Worm (Caenorhabditis elegans) whole organism, L3 larva: Measurements from ENCODE around the gene htz-1.
A peak's percentile ranks its signal among the peaks of the same experiment; 100 is the strongest.

Experiments used
- ZK546.5 ChIP-seq: sonication (generic microtip); optimal IDR thresholded peaks from 2 replicates; lab custom pipeline; 2017; ENCODE audit warnings: missing biosample characterization, missing genetic modification characterization
- egl-27 ChIP-seq: sonication (generic microtip); optimal IDR thresholded peaks from 4 replicates; lab custom pipeline; 2017; ENCODE audit warnings: missing biosample characterization, missing genetic modification reagents, missing genetic modification characterization
- elt-1 ChIP-seq: fragments of 150-350 bp; optimal IDR thresholded peaks from 2 replicates; lab custom pipeline; 2014; ENCODE audit warnings: missing biosample characterization, missing genetic modification characterization
- elt-3 ChIP-seq, 3 experiments: fragments of 150-350 bp in 1 of 3; sonication (generic microtip) in 2 of 3; optimal IDR thresholded peaks; 2 replicates in 2 of 3; 4 replicates in 1 of 3; lab custom pipeline; 2014 to 2017; ENCODE audit warnings: missing biosample characterization in 3 of 3, missing genetic modification characterization in 3 of 3
- fkh-10 ChIP-seq: sonication (generic microtip); optimal IDR thresholded peaks from 2 replicates; lab custom pipeline; 2017; ENCODE audit warnings: missing biosample characterization, missing genetic modification reagents, missing genetic modification characterization
- fos-1 ChIP-seq: fragments of 150-350 bp; optimal IDR thresholded peaks from 2 replicates; lab custom pipeline; 2014; ENCODE audit warnings: missing biosample characterization, missing genetic modification characterization
- hmg-11 ChIP-seq: sonication (generic microtip); optimal IDR thresholded peaks from 2 replicates; lab custom pipeline; 2016; ENCODE audit warnings: missing genetic modification characterization, missing compliant biosample characterization
- lin-39 ChIP-seq: fragments of 150-350 bp; optimal IDR thresholded peaks from 2 replicates; lab custom pipeline; 2018; ENCODE audit warnings: missing biosample characterization, missing genetic modification reagents, missing genetic modification characterization
- nfya-1 ChIP-seq: sonication (generic microtip); optimal IDR thresholded peaks from 2 replicates; lab custom pipeline; 2017; ENCODE audit warnings: missing genetic modification characterization, mild to moderate bottlenecking, missing compliant biosample characterization, antibody characterized with exemption, moderate library complexity; ENCODE audit not compliant: insufficient read depth
- nhr-11 ChIP-seq: fragments of 150-350 bp; optimal IDR thresholded peaks from 2 replicates; lab custom pipeline; 2014; ENCODE audit warnings: missing biosample characterization, missing genetic modification characterization
- pha-4 ChIP-seq: fragments of 150-350 bp; optimal IDR thresholded peaks from 2 replicates; lab custom pipeline; 2014; ENCODE audit warnings: missing biosample characterization, missing genetic modification reagents, missing genetic modification characterization
- pqm-1 ChIP-seq: fragments of 150-350 bp; optimal IDR thresholded peaks from 2 replicates; lab custom pipeline; 2017; ENCODE audit warnings: missing biosample characterization, missing genetic modification characterization, inconsistent platforms
- unc-62 ChIP-seq: fragments of 150-350 bp; sonication (generic microtip); optimal IDR thresholded peaks from 4 replicates; lab custom pipeline; 2014; ENCODE audit warnings: missing biosample characterization, missing genetic modification reagents, missing genetic modification characterization

ce11 chrIV:4446884-4447283, 868 bp downstream of the htz-1 start:
- no peak for TF ChIP-seq fkh-10 (GFP tag; lab: Kevin White, UChicago)
- TF ChIP-seq pqm-1, result peak; percentile 20
- no peak for TF ChIP-seq hmg-11 (tag; lab: Kevin White, UChicago)
- peak; percentile 59 for TF ChIP-seq nfya-1 (tag; lab: Kevin White, UChicago)
- TF ChIP-seq elt-3 (tag; optimal IDR thresholded peaks at IDR 0.05; lab: Kevin White, UChicago), result no peak
- TF ChIP-seq nhr-11 (tag; lab: Kevin White, UChicago), result no peak
- TF ChIP-seq unc-62, result no peak
- TF ChIP-seq fos-1 (tag; lab: Kevin White, UChicago), result no peak
- TF ChIP-seq ZK546.5 (tag; lab: Kevin White, UChicago), result peak; percentile 1
- TF ChIP-seq elt-1, result no peak
- peak; percentile 65 for TF ChIP-seq pha-4 (tag; lab: Kevin White, UChicago)
- no peak for TF ChIP-seq lin-39 (tag; lab: Kevin White, UChicago)
- no peak for TF ChIP-seq egl-27 (tag; lab: Kevin White, UChicago)
